Worm (Caenorhabditis elegans) whole organism, L4/young adult: ENCODE data around the gene B0416.4.

Source experiments
- W03F9.2 ChIP-seq: fragments of 150-350 bp; optimal IDR thresholded peaks from 2 replicates; lab custom pipeline; 2014; ENCODE audit warnings: missing biosample characterization, missing genetic modification characterization
- dao-5 ChIP-seq: sonication (generic microtip); optimal IDR thresholded peaks from 2 replicates; lab custom pipeline; 2016; ENCODE audit warnings: missing genotype, missing genetic modification characterization, moderate library complexity, missing compliant biosample characterization
- him-1 ChIP-seq: sonication (generic microtip); optimal IDR thresholded peaks from 2 replicates; lab custom pipeline; 2016; ENCODE audit warnings: missing genotype, missing genetic modification reagents, missing genetic modification characterization, missing compliant biosample characterization

ce11 chrX:9251488-9251887, 27.3 kb upstream of the B0416.4 start, which contains the start of gene pes-8:
- TF ChIP-seq him-1 (tag; lab: Kevin White, UChicago): no peak
- no peak for TF ChIP-seq dao-5 (tag; lab: Kevin White, UChicago)
- TF ChIP-seq W03F9.2 (tag; lab: Kevin White, UChicago): no peak
